Fruit fly (Drosophila melanogaster) whole organism, wandering third instar larva: ENCODE measurements around the gene CG11504.

ENCODE experiments used
- Abd-B ChIP-seq: fragments of >200 bp; optimal IDR thresholded peaks from 2 replicates; lab custom pipeline; 2017; ENCODE audit warnings: missing biosample characterization, missing genetic modification characterization
- CG32264 ChIP-seq: fragments of 200-800 bp; sonication (Bioruptor generic); optimal IDR thresholded peaks from 2 replicates; lab custom pipeline; 2016; ENCODE audit warnings: missing biosample characterization, missing genetic modification characterization
- CG9705 ChIP-seq: fragments of 200-800 bp; sonication (Bioruptor generic); optimal IDR thresholded peaks from 2 replicates; lab custom pipeline; 2018; ENCODE audit warnings: missing biosample characterization, mild to moderate bottlenecking, missing genetic modification characterization
- CrebA ChIP-seq: fragments of 200-800 bp; sonication (Bioruptor generic); optimal IDR thresholded peaks from 2 replicates; lab custom pipeline; 2016; ENCODE audit warnings: missing biosample characterization, mild to moderate bottlenecking, missing genetic modification characterization, borderline replicate concordance
- Dfd ChIP-seq: fragments of >200 bp; optimal IDR thresholded peaks from 2 replicates; lab custom pipeline; 2017; ENCODE audit warnings: missing biosample characterization, missing genetic modification characterization
- Dif ChIP-seq: fragments of 200-275, 200-300 bp; sonication (Bioruptor generic); optimal IDR thresholded peaks from 2 replicates; lab custom pipeline; 2018; ENCODE audit warnings: missing biosample characterization, missing genetic modification characterization; ENCODE audit not compliant: partially characterized antibody
- GATAd ChIP-seq: sonication (Bioruptor generic); optimal IDR thresholded peaks from 2 replicates; lab custom pipeline; 2016; ENCODE audit warnings: missing biosample characterization, missing genetic modification characterization
- HLH106 ChIP-seq: fragments of 200-800 bp; optimal IDR thresholded peaks from 3 replicates; lab custom pipeline; 2019; ENCODE audit warnings: missing biosample characterization, mild to moderate bottlenecking, missing genetic modification characterization, moderate library complexity
- Hnf4 ChIP-seq: fragments of 200-800 bp; sonication (Bioruptor generic); optimal IDR thresholded peaks from 2 replicates; lab custom pipeline; 2016; ENCODE audit warnings: missing biosample characterization, mild to moderate bottlenecking, missing genetic modification characterization
- Hr78 ChIP-seq: fragments of >200 bp; optimal IDR thresholded peaks from 2 replicates; lab custom pipeline; 2017; ENCODE audit warnings: missing biosample characterization, missing genetic modification characterization
- Hr83 ChIP-seq: fragments of 200-300 bp; sonication (Bioruptor generic); optimal IDR thresholded peaks from 2 replicates; lab custom pipeline; 2016; ENCODE audit warnings: missing biosample characterization, mild to moderate bottlenecking, missing genetic modification characterization, moderate library complexity; ENCODE audit not compliant: poor library complexity, severe bottlenecking
- Jra ChIP-seq: sonication (Bioruptor generic); optimal IDR thresholded peaks from 2 replicates; lab custom pipeline; 2016; ENCODE audit warnings: missing biosample characterization, missing genetic modification characterization
- Mio ChIP-seq: sonication (Bioruptor generic); optimal IDR thresholded peaks from 2 replicates; lab custom pipeline; 2016; ENCODE audit warnings: missing biosample characterization, missing genetic modification characterization
- Myc ChIP-seq: fragments of >200 bp; optimal IDR thresholded peaks from 2 replicates; lab custom pipeline; 2017
- N ChIP-seq: fragments of >200 bp; optimal IDR thresholded peaks from 2 replicates; lab custom pipeline; 2018; ENCODE audit warnings: missing biosample characterization, missing external identifiers, missing genetic modification characterization
- OdsH ChIP-seq: fragments of 200-800 bp; sonication (Bioruptor generic); optimal IDR thresholded peaks from 2 replicates; lab custom pipeline; 2016; ENCODE audit warnings: missing biosample characterization, mild to moderate bottlenecking, missing genetic modification characterization
- Rel ChIP-seq, 2 experiments: fragments of 200-800 bp; sonication (Bioruptor generic) in 1 of 2; optimal IDR thresholded peaks; 2 replicates in 1 of 2; 3 replicates in 1 of 2; lab custom pipeline; 2016 to 2019; ENCODE audit warnings: mild to moderate bottlenecking in 2 of 2, missing biosample characterization in 2 of 2, missing genetic modification characterization in 2 of 2, moderate library complexity in 1 of 2
- Sp1 ChIP-seq: fragments of 200-800 bp; sonication (Bioruptor generic); optimal IDR thresholded peaks from 3 replicates; lab custom pipeline; 2019; ENCODE audit warnings: missing biosample characterization, mild to moderate bottlenecking, missing genetic modification characterization, moderate library complexity
- Vsx2 ChIP-seq: fragments of 200-300, 225-300 bp; sonication (Bioruptor generic); optimal IDR thresholded peaks from 2 replicates; lab custom pipeline; 2018; ENCODE audit warnings: missing biosample characterization, missing genetic modification characterization; ENCODE audit not compliant: partially characterized antibody
- br ChIP-seq: fragments of 200-800 bp; sonication (Bioruptor generic); optimal IDR thresholded peaks from 2 replicates; lab custom pipeline; 2016; ENCODE audit warnings: missing biosample characterization, missing genetic modification characterization
- brk ChIP-seq: fragments of 200-800 bp; sonication (Bioruptor generic); optimal IDR thresholded peaks from 2 replicates; lab custom pipeline; 2016; ENCODE audit warnings: missing biosample characterization, mild to moderate bottlenecking, missing genetic modification characterization
- dl ChIP-seq, 2 experiments: fragments of 175-275, 200-275 bp in 1 of 2; fragments of 200-275 bp in 1 of 2; sonication (Bioruptor generic); optimal IDR thresholded peaks; lab custom pipeline; 2018; ENCODE audit warnings: mild to moderate bottlenecking in 2 of 2, missing biosample characterization in 2 of 2, missing genetic modification characterization in 2 of 2, moderate library complexity in 2 of 2; ENCODE audit not compliant: partially characterized antibody in 2 of 2, insufficient read depth in 1 of 2
- dmrt93B ChIP-seq: fragments of 200-800 bp; sonication (Bioruptor generic); optimal IDR thresholded peaks from 2 replicates; lab custom pipeline; 2018; ENCODE audit warnings: missing biosample characterization, mild to moderate bottlenecking, missing genetic modification characterization
- dsf ChIP-seq: sonication (Bioruptor generic); optimal IDR thresholded peaks from 2 replicates; lab custom pipeline; 2016; ENCODE audit warnings: missing biosample characterization, missing genetic modification characterization, borderline replicate concordance
- ey ChIP-seq: fragments of 200-800 bp; sonication (Bioruptor generic); optimal IDR thresholded peaks from 2 replicates; lab custom pipeline; 2016; ENCODE audit warnings: missing biosample characterization, missing genetic modification characterization
- foxo ChIP-seq, 2 experiments: fragments of 200-800 bp; sonication (Bioruptor generic); optimal IDR thresholded peaks; 2 replicates in 1 of 2; 3 replicates in 1 of 2; lab custom pipeline; 2016 to 2017; ENCODE audit warnings: missing biosample characterization in 2 of 2, missing genetic modification characterization in 2 of 2
- fru ChIP-seq: fragments of 200-800 bp; sonication (Bioruptor generic); optimal IDR thresholded peaks from 3 replicates; lab custom pipeline; 2016; ENCODE audit warnings: missing biosample characterization, mild to moderate bottlenecking, missing genetic modification characterization
- h ChIP-seq: fragments of 200-800 bp; sonication (Bioruptor generic); optimal IDR thresholded peaks from 3 replicates; lab custom pipeline; 2016; ENCODE audit warnings: missing biosample characterization, mild to moderate bottlenecking, missing genetic modification characterization
- jim ChIP-seq: fragments of 175-275, 200-325 bp; sonication (Bioruptor generic); optimal IDR thresholded peaks from 2 replicates; lab custom pipeline; 2016; ENCODE audit warnings: missing biosample characterization, mild to moderate bottlenecking, missing genetic modification characterization
- lola ChIP-seq: fragments of >200 bp; optimal IDR thresholded peaks from 2 replicates; lab custom pipeline; 2017; ENCODE audit warnings: missing biosample characterization, missing genetic modification characterization
- pan ChIP-seq: fragments of >200 bp; optimal IDR thresholded peaks from 2 replicates; lab custom pipeline; 2017
- psq ChIP-seq: fragments of 200-800 bp; sonication (Bioruptor generic); optimal IDR thresholded peaks from 3 replicates; lab custom pipeline; 2017; ENCODE audit warnings: missing biosample characterization, mild to moderate bottlenecking, missing genetic modification characterization, moderate library complexity
- rgr ChIP-seq: fragments of 200-800 bp; sonication (Bioruptor generic); optimal IDR thresholded peaks from 3 replicates; lab custom pipeline; 2016; ENCODE audit warnings: missing biosample characterization, mild to moderate bottlenecking, missing genetic modification characterization
- sage ChIP-seq: fragments of 200-800 bp; sonication (Bioruptor generic); optimal IDR thresholded peaks from 2 replicates; lab custom pipeline; 2016; ENCODE audit warnings: missing biosample characterization, mild to moderate bottlenecking, missing genetic modification characterization
- sv ChIP-seq: fragments of 200-800 bp; sonication (Bioruptor generic); optimal IDR thresholded peaks from 3 replicates; lab custom pipeline; 2016; ENCODE audit warnings: missing biosample characterization, missing genetic modification characterization
- tai ChIP-seq: sonication (Bioruptor generic); optimal IDR thresholded peaks from 2 replicates; lab custom pipeline; 2016; ENCODE audit warnings: missing biosample characterization, missing genetic modification characterization
- usp ChIP-seq: fragments of >200 bp; optimal IDR thresholded peaks from 2 replicates; lab custom pipeline; 2017; ENCODE audit warnings: missing biosample characterization, missing genetic modification characterization
- woc ChIP-seq: sonication (Bioruptor generic); optimal IDR thresholded peaks from 2 replicates; lab custom pipeline; 2016; ENCODE audit warnings: missing biosample characterization, mild to moderate bottlenecking, missing genetic modification characterization

Gene CG11504

DNA sequence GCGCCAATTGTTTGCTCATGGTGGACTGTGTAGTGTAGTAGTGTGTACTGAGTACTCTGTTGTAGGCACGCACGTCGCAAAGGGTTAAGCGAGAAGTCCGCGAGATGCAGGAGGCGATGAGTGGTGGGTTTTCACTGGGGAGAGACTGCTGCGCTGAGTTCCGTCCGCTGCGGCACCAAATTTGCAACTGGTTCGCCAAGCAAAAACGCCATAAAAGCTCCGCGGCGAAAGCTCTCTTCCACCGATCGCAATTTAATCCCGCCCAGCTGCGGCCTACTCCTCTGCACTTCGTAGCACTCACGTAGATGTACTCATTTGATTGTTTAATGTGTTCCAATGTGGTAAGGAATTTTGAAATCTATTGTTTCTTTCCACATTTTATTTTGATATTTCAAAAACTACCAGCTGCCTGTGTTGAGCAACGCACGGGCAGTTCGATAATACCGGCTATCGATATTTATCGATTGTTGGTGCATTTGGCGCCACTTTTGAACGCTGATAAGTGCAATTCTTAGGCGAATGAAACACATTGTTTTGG is 17.3 kb downstream of the CG11504 start, which contains the start of gene CG7920:
TSS of gene CG7920 (minus strand) at position 308 of the 538 bp plus-strand sequence.
- TF ChIP-seq CG32264: no peak
- no peak for TF ChIP-seq dmrt93B (GFP tag; lab: Kevin White, UChicago)
- no peak for TF ChIP-seq usp (GFP tag; lab: Kevin White, UChicago)
- TF ChIP-seq Hr83 (GFP tag; lab: Kevin White, UChicago): no peak
- TF ChIP-seq Hr78: no peak
- peak; percentile 4 for TF ChIP-seq br (GFP tag; lab: Kevin White, UChicago)
- TF ChIP-seq sage (GFP tag; lab: Kevin White, UChicago): no peak
- peak; percentile 63 for TF ChIP-seq Sp1 (GFP tag; lab: Kevin White, UChicago)
- TF ChIP-seq Jra (GFP tag; lab: Kevin White, UChicago): peak; percentile 53
- no peak for TF ChIP-seq dl (GFP tag; optimal IDR thresholded peaks at IDR 0.05; lab: Kevin White, UChicago; ENCODE audit: insufficient read depth in 1 of 2, partially characterized antibody in 2 of 2)
- TF ChIP-seq CrebA (GFP tag; lab: Kevin White, UChicago): no peak
- TF ChIP-seq HLH106 (tag; lab: Kevin White, UChicago): no peak
- TF ChIP-seq jim (GFP tag; lab: Kevin White, UChicago): no peak
- TF ChIP-seq Hnf4 (GFP tag; lab: Kevin White, UChicago): peak; percentile 58
- peak; percentile 82 for TF ChIP-seq GATAd
- TF ChIP-seq foxo (GFP tag; optimal IDR thresholded peaks at IDR 0.05; lab: Kevin White, UChicago): peak in 1 of 2 experiments; percentile 52
- peak; percentile 54 for TF ChIP-seq Dif (GFP tag; lab: Kevin White, UChicago)
- TF ChIP-seq brk (GFP tag; lab: Kevin White, UChicago): no peak
- peak; percentile 37 for TF ChIP-seq CG9705 (GFP tag; lab: Kevin White, UChicago)
- no peak for TF ChIP-seq lola (GFP tag; lab: Kevin White, UChicago)
- TF ChIP-seq ey: peak; percentile 3
- TF ChIP-seq tai (GFP tag; lab: Kevin White, UChicago): no peak
- no peak for TF ChIP-seq psq (GFP tag; lab: Kevin White, UChicago)
- TF ChIP-seq dsf (GFP tag; lab: Kevin White, UChicago): no peak
- TF ChIP-seq Vsx2: peak; percentile 61
- TF ChIP-seq Abd-B (GFP tag; lab: Kevin White, UChicago): no peak
- TF ChIP-seq N: no peak
- TF ChIP-seq OdsH (GFP tag; lab: Kevin White, UChicago): peak; percentile 19
- peak; percentile 51 for TF ChIP-seq h (GFP tag; lab: Kevin White, UChicago)
- no peak for TF ChIP-seq woc
- TF ChIP-seq sv (GFP tag; lab: Kevin White, UChicago): no peak
- TF ChIP-seq Dfd (GFP tag; lab: Kevin White, UChicago): no peak
- TF ChIP-seq fru (GFP tag; lab: Kevin White, UChicago): peak; percentile 56
- peak; percentile 56 for TF ChIP-seq rgr
- TF ChIP-seq Myc: peak; percentile 1
- TF ChIP-seq Mio: no peak
- TF ChIP-seq pan (lab: Kevin White, UChicago): no peak
- TF ChIP-seq Rel (GFP tag; optimal IDR thresholded peaks at IDR 0.05; lab: Kevin White, UChicago): no peak
- peak; percentile 70 for TF ChIP-seq Rel (tag; optimal IDR thresholded peaks at IDR 0.05; lab: Kevin White, UChicago)

DNA sequence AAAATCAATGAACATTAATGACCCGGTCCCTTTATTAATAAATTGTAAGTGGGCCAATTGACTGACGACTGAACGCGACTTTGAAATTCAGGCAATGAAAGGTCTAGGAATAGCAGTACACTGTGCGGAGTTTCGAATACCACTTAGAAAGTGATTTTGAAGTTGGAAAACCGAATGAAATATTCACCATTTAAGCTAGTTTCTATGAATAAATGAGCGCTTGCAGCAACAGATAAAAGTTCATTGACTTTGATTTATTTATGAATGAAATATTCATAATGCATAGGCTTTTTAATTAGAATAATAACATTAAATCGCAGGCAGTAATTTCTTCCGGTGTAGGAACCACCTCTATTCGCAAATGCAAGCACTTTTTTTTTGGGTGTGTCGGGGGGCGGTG is 23.3 kb downstream of the CG11504 start:
- no peak for TF ChIP-seq tai (GFP tag; lab: Kevin White, UChicago)
- no peak for TF ChIP-seq Abd-B (GFP tag; lab: Kevin White, UChicago)
- no peak for TF ChIP-seq Mio
- TF ChIP-seq Dfd (GFP tag; lab: Kevin White, UChicago): no peak
- TF ChIP-seq GATAd: no peak
- TF ChIP-seq jim (GFP tag; lab: Kevin White, UChicago): no peak
- TF ChIP-seq OdsH (GFP tag; lab: Kevin White, UChicago): no peak
- no peak for TF ChIP-seq dsf (GFP tag; lab: Kevin White, UChicago)
- peak in 1 of 2 experiments; percentile 12 for TF ChIP-seq foxo (GFP tag; optimal IDR thresholded peaks at IDR 0.05; lab: Kevin White, UChicago)
- TF ChIP-seq sage (GFP tag; lab: Kevin White, UChicago): no peak
- no peak for TF ChIP-seq N
- no peak for TF ChIP-seq Hnf4 (GFP tag; lab: Kevin White, UChicago)
- TF ChIP-seq fru (GFP tag; lab: Kevin White, UChicago): peak; percentile 22
- TF ChIP-seq brk (GFP tag; lab: Kevin White, UChicago): no peak
- TF ChIP-seq dmrt93B (GFP tag; lab: Kevin White, UChicago): no peak
- no peak for TF ChIP-seq dl (GFP tag; optimal IDR thresholded peaks at IDR 0.05; lab: Kevin White, UChicago; ENCODE audit: insufficient read depth in 1 of 2, partially characterized antibody in 2 of 2)
- no peak for TF ChIP-seq CrebA (GFP tag; lab: Kevin White, UChicago)
- TF ChIP-seq Sp1 (GFP tag; lab: Kevin White, UChicago): peak; percentile 7
- peak; percentile 38 for TF ChIP-seq h (GFP tag; lab: Kevin White, UChicago)
- TF ChIP-seq Dif (GFP tag; lab: Kevin White, UChicago): no peak
- TF ChIP-seq lola (GFP tag; lab: Kevin White, UChicago): no peak
- TF ChIP-seq Myc: no peak
- TF ChIP-seq Vsx2: no peak
- no peak for TF ChIP-seq CG32264
- TF ChIP-seq Jra (GFP tag; lab: Kevin White, UChicago): no peak
- no peak for TF ChIP-seq sv (GFP tag; lab: Kevin White, UChicago)
- no peak for TF ChIP-seq CG9705 (GFP tag; lab: Kevin White, UChicago)
- peak; percentile 20 for TF ChIP-seq ey
- no peak for TF ChIP-seq usp (GFP tag; lab: Kevin White, UChicago)
- TF ChIP-seq Hr78: no peak
- no peak for TF ChIP-seq Hr83 (GFP tag; lab: Kevin White, UChicago)
- TF ChIP-seq HLH106 (tag; lab: Kevin White, UChicago): no peak
- no peak for TF ChIP-seq Rel (GFP tag; optimal IDR thresholded peaks at IDR 0.05; lab: Kevin White, UChicago)
- TF ChIP-seq Rel (tag; optimal IDR thresholded peaks at IDR 0.05; lab: Kevin White, UChicago): no peak
- no peak for TF ChIP-seq br (GFP tag; lab: Kevin White, UChicago)
- TF ChIP-seq pan (lab: Kevin White, UChicago): no peak
- TF ChIP-seq psq (GFP tag; lab: Kevin White, UChicago): peak; percentile 14
- no peak for TF ChIP-seq woc
- TF ChIP-seq rgr: peak; percentile 33
- TF ChIP-seq, all 38 proteins: peak for 7
